Worm (Caenorhabditis elegans) whole organism, late embryonic: Measurements from ENCODE around the gene ivd-1.
"Not testable (repeated sequence)": the region's sequence is repeated elsewhere in the genome, so short reads cannot be mapped to it uniquely, and the experiment has no call there.

Experiments
- C08G9.2 ChIP-seq: sonication (generic microtip); optimal IDR thresholded peaks from 2 replicates; lab custom pipeline; 2016; ENCODE audit warnings: mild to moderate bottlenecking, missing genetic modification characterization, moderate library complexity, missing compliant biosample characterization
- C38D4.7 ChIP-seq: fragments of 200-800 bp; sonication (Bioruptor generic); optimal IDR thresholded peaks from 2 replicates; lab custom pipeline; 2018; ENCODE audit warnings: mild to moderate bottlenecking, missing genetic modification characterization, moderate library complexity, missing compliant biosample characterization
- F13H6.1 ChIP-seq: sonication (generic microtip); optimal IDR thresholded peaks from 2 replicates; lab custom pipeline; 2016; ENCODE audit warnings: missing genetic modification characterization, missing compliant biosample characterization
- K02D7.2 ChIP-seq: sonication (generic microtip); optimal IDR thresholded peaks from 2 replicates; lab custom pipeline; 2017; ENCODE audit warnings: mild to moderate bottlenecking, missing genetic modification characterization, missing compliant biosample characterization
- T23F11.4 ChIP-seq: fragments of 200-800 bp; sonication (Bioruptor generic); optimal IDR thresholded peaks from 2 replicates; lab custom pipeline; 2018; ENCODE audit warnings: mild to moderate bottlenecking, missing genetic modification characterization, missing compliant biosample characterization
- Y22D7AL.16 ChIP-seq: sonication (generic microtip); optimal IDR thresholded peaks from 2 replicates; lab custom pipeline; 2016; ENCODE audit warnings: missing genetic modification characterization, missing compliant biosample characterization
- ahr-1 ChIP-seq: sonication (generic microtip); optimal IDR thresholded peaks from 2 replicates; lab custom pipeline; 2016; ENCODE audit warnings: missing genetic modification characterization, missing compliant biosample characterization
- ceh-19 ChIP-seq: fragments of 200-800 bp; sonication (Bioruptor generic); optimal IDR thresholded peaks from 2 replicates; lab custom pipeline; 2018; ENCODE audit warnings: mild to moderate bottlenecking, missing genetic modification characterization, missing compliant biosample characterization
- ceh-2 ChIP-seq: sonication (generic microtip); optimal IDR thresholded peaks from 2 replicates; lab custom pipeline; 2016; ENCODE audit warnings: missing genotype, missing genetic modification characterization, missing compliant biosample characterization
- ceh-30 ChIP-seq: fragments of 150-350 bp; optimal IDR thresholded peaks from 2 replicates; lab custom pipeline; 2014; ENCODE audit warnings: missing biosample characterization, missing genetic modification characterization
- ceh-31 ChIP-seq: sonication (generic microtip); optimal IDR thresholded peaks from 2 replicates; lab custom pipeline; 2016; ENCODE audit warnings: missing genetic modification characterization, missing compliant biosample characterization
- ceh-34 ChIP-seq: sonication (generic microtip); optimal IDR thresholded peaks from 2 replicates; lab custom pipeline; 2016; ENCODE audit warnings: mild to moderate bottlenecking, missing genetic modification characterization, missing compliant biosample characterization
- ceh-45 ChIP-seq: fragments of 200-800 bp; sonication (Bioruptor generic); IDR thresholded peaks from 2 replicates; pipeline ENCODE4 v1.3.6; 2022; ENCODE audit warnings: missing genetic modification reagents, missing genetic modification characterization, missing compliant biosample characterization
- ceh-9 ChIP-seq: sonication (generic microtip); optimal IDR thresholded peaks from 2 replicates; lab custom pipeline; 2016; ENCODE audit warnings: mild to moderate bottlenecking, missing genetic modification characterization, inconsistent platforms, missing compliant biosample characterization
- che-1 ChIP-seq: sonication (generic microtip); optimal IDR thresholded peaks from 2 replicates; lab custom pipeline; 2016; ENCODE audit warnings: mild to moderate bottlenecking, missing genetic modification characterization, missing compliant biosample characterization
- dmd-4 ChIP-seq: sonication (generic microtip); optimal IDR thresholded peaks from 2 replicates; lab custom pipeline; 2016; ENCODE audit warnings: borderline replicate concordance, missing genetic modification characterization, missing compliant biosample characterization
- elt-4 ChIP-seq: sonication (generic microtip); optimal IDR thresholded peaks from 2 replicates; lab custom pipeline; 2016; ENCODE audit warnings: missing genetic modification characterization, missing compliant biosample characterization
- ets-4 ChIP-seq: sonication (generic microtip); optimal IDR thresholded peaks from 2 replicates; lab custom pipeline; 2016; ENCODE audit warnings: missing genetic modification characterization, missing compliant biosample characterization
- eyg-1 ChIP-seq: sonication (generic microtip); optimal IDR thresholded peaks from 2 replicates; lab custom pipeline; 2016; ENCODE audit warnings: missing genotype, missing genetic modification characterization, missing compliant biosample characterization
- fkh-6 ChIP-seq: sonication (generic microtip); optimal IDR thresholded peaks from 2 replicates; lab custom pipeline; 2016; ENCODE audit warnings: missing genetic modification characterization, missing compliant biosample characterization
- gmeb-2 ChIP-seq: sonication (generic microtip); optimal IDR thresholded peaks from 2 replicates; lab custom pipeline; 2016; ENCODE audit warnings: missing genetic modification characterization, inconsistent platforms, missing compliant biosample characterization
- hlh-13 ChIP-seq: fragments of 200-800 bp; sonication (Bioruptor generic); optimal IDR thresholded peaks from 2 replicates; lab custom pipeline; 2018; ENCODE audit warnings: mild to moderate bottlenecking, missing genetic modification characterization, missing compliant biosample characterization
- hlh-30 ChIP-seq: sonication (generic microtip); optimal IDR thresholded peaks from 2 replicates; lab custom pipeline; 2017; ENCODE audit warnings: antibody characterized with exemption, missing genetic modification characterization, missing compliant biosample characterization; ENCODE audit not compliant: insufficient read depth
- hlh-6 ChIP-seq: sonication (generic microtip); optimal IDR thresholded peaks from 2 replicates; lab custom pipeline; 2016; ENCODE audit warnings: missing genotype, missing genetic modification characterization, missing compliant biosample characterization
- hlh-8 ChIP-seq: sonication (generic microtip); optimal IDR thresholded peaks from 2 replicates; lab custom pipeline; 2016; ENCODE audit warnings: missing genotype, missing genetic modification characterization, missing compliant biosample characterization
- lim-6 ChIP-seq: sonication (generic microtip); optimal IDR thresholded peaks from 2 replicates; lab custom pipeline; 2016; ENCODE audit warnings: missing genetic modification characterization, missing compliant biosample characterization
- nfya-1 ChIP-seq: sonication (generic microtip); optimal IDR thresholded peaks from 2 replicates; lab custom pipeline; 2017; ENCODE audit warnings: missing genetic modification characterization, mild to moderate bottlenecking, missing compliant biosample characterization, antibody characterized with exemption, moderate library complexity
- nhr-232 ChIP-seq: sonication (generic microtip); optimal IDR thresholded peaks from 2 replicates; lab custom pipeline; 2016; ENCODE audit warnings: missing genetic modification characterization, missing compliant biosample characterization
- odd-2 ChIP-seq: sonication (generic microtip); optimal IDR thresholded peaks from 2 replicates; lab custom pipeline; 2017; ENCODE audit warnings: antibody characterized with exemption, mild to moderate bottlenecking, missing genetic modification characterization, missing compliant biosample characterization
- pat-9 ChIP-seq: fragments of 200-800 bp; sonication (Bioruptor generic); optimal IDR thresholded peaks from 2 replicates; lab custom pipeline; 2018; ENCODE audit warnings: mild to moderate bottlenecking, missing genetic modification characterization, moderate library complexity, missing compliant biosample characterization
- pha-2 ChIP-seq: sonication (generic microtip); optimal IDR thresholded peaks from 2 replicates; lab custom pipeline; 2017; ENCODE audit warnings: mild to moderate bottlenecking, missing genetic modification characterization, missing compliant biosample characterization
- pha-4 ChIP-seq: fragments of 150-350 bp; optimal IDR thresholded peaks from 2 replicates; lab custom pipeline; 2018; ENCODE audit warnings: missing biosample characterization, missing genetic modification reagents, missing genetic modification characterization
- pros-1 ChIP-seq: fragments of 150-350 bp; optimal IDR thresholded peaks from 2 replicates; lab custom pipeline; 2014; ENCODE audit warnings: missing biosample characterization, missing genetic modification reagents, missing genetic modification characterization
- rnt-1 ChIP-seq: sonication (generic microtip); optimal IDR thresholded peaks from 2 replicates; lab custom pipeline; 2016; ENCODE audit warnings: missing genetic modification characterization, missing compliant biosample characterization
- sox-2 ChIP-seq: fragments of 200-800 bp; sonication (Bioruptor generic); IDR thresholded peaks from 2 replicates; pipeline ENCODE4 v1.3.6; 2022; ENCODE audit warnings: missing genetic modification reagents, missing genetic modification characterization, missing compliant biosample characterization
- syd-9 ChIP-seq: sonication (generic microtip); optimal IDR thresholded peaks from 2 replicates; lab custom pipeline; 2016; ENCODE audit warnings: mild to moderate bottlenecking, missing genetic modification characterization, moderate library complexity, missing compliant biosample characterization
- ttx-3 ChIP-seq: sonication (generic microtip); optimal IDR thresholded peaks from 2 replicates; lab custom pipeline; 2016; ENCODE audit warnings: missing genetic modification reagents, missing genetic modification characterization, missing compliant biosample characterization
- unc-42 ChIP-seq: sonication (generic microtip); optimal IDR thresholded peaks from 2 replicates; lab custom pipeline; 2016; ENCODE audit warnings: missing genotype, missing genetic modification characterization, missing compliant biosample characterization
- unc-55 ChIP-seq: sonication (generic microtip); optimal IDR thresholded peaks from 2 replicates; lab custom pipeline; 2017; ENCODE audit warnings: missing biosample characterization, missing genetic modification reagents, missing genetic modification characterization
- zip-5 ChIP-seq: sonication (generic microtip); optimal IDR thresholded peaks from 2 replicates; lab custom pipeline; 2016; ENCODE audit warnings: missing genetic modification characterization, missing compliant biosample characterization
- ztf-16 ChIP-seq: sonication (generic microtip); optimal IDR thresholded peaks from 2 replicates; lab custom pipeline; 2017; ENCODE audit warnings: missing genetic modification characterization, missing compliant biosample characterization

The ivd-1 gene

DNA sequence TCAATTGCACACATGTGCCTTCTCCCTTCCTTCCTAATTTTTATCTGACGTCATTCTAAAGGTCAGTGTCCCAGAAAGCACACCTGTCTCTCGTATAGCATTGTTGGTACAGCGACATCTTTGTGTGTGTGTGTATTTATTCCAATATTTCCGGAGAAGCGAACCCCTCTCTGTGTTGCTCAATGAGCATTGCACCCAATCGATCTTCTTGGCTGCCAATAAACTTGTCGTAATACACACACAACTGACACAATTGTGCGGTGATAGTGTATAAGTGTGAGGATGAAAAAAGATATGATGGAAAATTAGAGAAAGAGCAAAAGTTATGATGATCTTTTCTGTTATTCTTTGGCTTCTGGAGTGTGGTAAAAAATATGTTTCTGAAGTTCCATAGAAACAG is 12.1 kb downstream of the ivd-1 start:
- no peak for TF ChIP-seq hlh-30 (tag; lab: Kevin White, UChicago)
- no peak for TF ChIP-seq nhr-232 (tag; lab: Kevin White, UChicago)
- TF ChIP-seq ceh-9 (tag; lab: Kevin White, UChicago): no peak
- TF ChIP-seq ceh-34: no peak
- TF ChIP-seq F13H6.1 (tag; lab: Kevin White, UChicago): no peak
- no peak for TF ChIP-seq rnt-1 (tag; lab: Kevin White, UChicago)
- TF ChIP-seq nfya-1: peak; percentile 6
- TF ChIP-seq ceh-30 (tag; lab: Kevin White, UChicago): no peak
- no peak for TF ChIP-seq hlh-13 (GFP tag; lab: Kevin White, UChicago)
- TF ChIP-seq ahr-1 (tag; lab: Kevin White, UChicago): no peak
- TF ChIP-seq C08G9.2 (tag; lab: Kevin White, UChicago): no peak
- no peak for TF ChIP-seq che-1 (tag; lab: Kevin White, UChicago)
- TF ChIP-seq gmeb-2: no peak
- no peak for TF ChIP-seq ceh-19
- no peak for TF ChIP-seq K02D7.2
- no peak for TF ChIP-seq dmd-4 (tag; lab: Kevin White, UChicago)
- TF ChIP-seq unc-55: peak; percentile 71
- peak; percentile 11 for TF ChIP-seq ceh-31 (tag; lab: Kevin White, UChicago)
- no peak for TF ChIP-seq sox-2 (GFP tag; lab: Robert Waterston, UW)
- no peak for TF ChIP-seq pat-9
- TF ChIP-seq Y22D7AL.16 (tag; lab: Kevin White, UChicago): no peak
- no peak for TF ChIP-seq C38D4.7 (GFP tag; lab: Kevin White, UChicago)

DNA sequence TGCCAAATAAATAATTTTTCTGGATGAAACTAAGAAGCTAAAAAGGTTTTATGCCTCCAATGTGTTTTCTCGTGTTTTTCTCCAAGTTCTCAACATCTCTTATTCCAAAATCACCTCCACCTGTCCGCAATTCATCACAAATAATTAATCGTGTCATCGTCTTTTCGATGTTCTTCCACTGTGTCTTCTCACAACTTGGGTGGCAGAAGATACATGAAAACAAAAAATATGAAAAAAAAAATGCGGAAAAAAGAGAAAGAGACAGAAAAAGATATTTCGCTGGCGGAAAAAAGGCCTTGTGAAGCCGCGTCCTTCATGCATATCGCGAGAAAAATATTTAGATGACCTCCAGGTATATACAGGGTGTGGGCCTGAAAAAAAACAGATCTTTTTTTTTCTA is 14.8 kb downstream of the ivd-1 start:
- no peak for TF ChIP-seq odd-2 (tag; lab: Kevin White, UChicago)
- no peak for TF ChIP-seq hlh-8 (tag; lab: Kevin White, UChicago)
- no peak for TF ChIP-seq unc-42 (tag; lab: Kevin White, UChicago)
- TF ChIP-seq ttx-3 (tag; lab: Kevin White, UChicago): no peak
- no peak for TF ChIP-seq ceh-45
- no peak for TF ChIP-seq T23F11.4 (GFP tag; lab: Kevin White, UChicago)
- TF ChIP-seq hlh-30 (tag; lab: Kevin White, UChicago): no peak
- no peak for TF ChIP-seq ztf-16
- no peak for TF ChIP-seq pros-1 (tag; lab: Kevin White, UChicago)
- TF ChIP-seq fkh-6 (tag; lab: Kevin White, UChicago): no peak
- TF ChIP-seq ets-4 (tag; lab: Kevin White, UChicago): no peak
- no peak for TF ChIP-seq ceh-2 (tag; lab: Kevin White, UChicago)
- TF ChIP-seq hlh-6 (tag; lab: Kevin White, UChicago): no peak
- TF ChIP-seq pha-2 (tag; lab: Kevin White, UChicago): no peak
- no peak for TF ChIP-seq eyg-1 (tag; lab: Kevin White, UChicago)
- TF ChIP-seq C08G9.2 (tag; lab: Kevin White, UChicago): no peak
- no peak for TF ChIP-seq C38D4.7 (GFP tag; lab: Kevin White, UChicago)
- TF ChIP-seq hlh-13 (GFP tag; lab: Kevin White, UChicago): no peak
- TF ChIP-seq syd-9 (tag; lab: Kevin White, UChicago): no peak
- no peak for TF ChIP-seq elt-4

DNA sequence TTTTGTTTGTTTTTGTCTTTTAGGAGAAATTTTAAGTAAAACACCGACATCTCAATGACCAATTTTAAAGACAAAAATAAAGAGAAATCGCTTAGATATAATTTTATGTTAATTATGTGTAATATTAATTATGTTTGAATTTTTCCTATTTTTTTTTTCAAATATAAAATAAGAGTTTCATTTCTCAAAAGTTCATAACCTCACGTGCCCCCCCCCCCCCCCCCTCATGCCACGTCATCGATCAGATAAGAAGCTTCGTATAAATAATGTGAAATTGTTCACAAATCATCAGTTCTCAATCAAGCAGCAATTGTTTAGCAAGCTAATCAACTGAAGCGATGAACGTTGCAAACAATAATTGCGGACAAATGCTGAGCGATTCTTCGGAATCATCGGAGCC is 18.1 kb downstream of the ivd-1 start, which contains the start of gene C02B10.6:
TSS of gene C02B10.6 (plus strand) at position 301 of the 400 bp plus-strand sequence.
- TF ChIP-seq zip-5, pha-4, lim-6 (tag; lab: Kevin White, UChicago): not testable (repeated sequence)
